Worm (Caenorhabditis elegans) whole organism, young adult: ENCODE measurements around the gene Y46E12BL.2.

Experiments used
- ama-1 ChIP-seq, 3 experiments: fragments of 150-350 bp in 1 of 3; sonication (generic microtip) in 2 of 3; optimal IDR thresholded peaks; 2 replicates each; lab custom pipeline; 2014 to 2018; ENCODE audit warnings: missing biosample characterization in 2 of 3, missing genetic modification characterization in 2 of 3, missing genetic modification reagents in 2 of 3
- dpff-1 ChIP-seq: sonication (generic microtip); optimal IDR thresholded peaks from 2 replicates; lab custom pipeline; 2017; ENCODE audit warnings: mild to moderate bottlenecking, missing genetic modification characterization, missing compliant biosample characterization
- efl-1 ChIP-seq: fragments of 150-350 bp; optimal IDR thresholded peaks from 2 replicates; lab custom pipeline; 2014; ENCODE audit warnings: missing biosample characterization, missing genetic modification reagents, missing genetic modification characterization
- egl-18 ChIP-seq: fragments of 200-800 bp; sonication (Bioruptor generic); IDR thresholded peaks from 2 replicates; pipeline ENCODE4 v1.3.6; 2022; ENCODE audit warnings: missing genetic modification reagents, missing genetic modification characterization, missing compliant biosample characterization
- ets-4 ChIP-seq: fragments of 200-800 bp; sonication (Bioruptor generic); optimal IDR thresholded peaks from 2 replicates; lab custom pipeline; 2018; ENCODE audit warnings: mild to moderate bottlenecking, missing genetic modification characterization, missing compliant biosample characterization
- hlh-12 ChIP-seq: sonication (generic microtip); optimal IDR thresholded peaks from 2 replicates; lab custom pipeline; 2016; ENCODE audit warnings: missing genetic modification characterization, missing compliant biosample characterization
- lir-1 ChIP-seq: fragments of 200-800 bp; sonication (Bioruptor generic); conservative IDR thresholded peaks from 2 replicates; pipeline ENCODE4 v1.3.6; 2022; ENCODE audit warnings: missing genetic modification reagents, missing genetic modification characterization, missing compliant biosample characterization
- madf-3 ChIP-seq: fragments of 200-800 bp; sonication (Bioruptor generic); IDR thresholded peaks from 2 replicates; pipeline ENCODE4 v1.3.6; 2022; ENCODE audit warnings: missing genetic modification reagents, missing genetic modification characterization, missing compliant biosample characterization
- nfya-1 ChIP-seq: sonication (generic microtip); optimal IDR thresholded peaks from 2 replicates; lab custom pipeline; 2017; ENCODE audit warnings: antibody characterized with exemption, missing compliant biosample characterization, missing genetic modification characterization, borderline replicate concordance; ENCODE audit not compliant: insufficient read depth
- pha-4 ChIP-seq: fragments of 150-350 bp; sonication (generic microtip); optimal IDR thresholded peaks from 2 replicates; lab custom pipeline; 2014; ENCODE audit warnings: missing biosample characterization, missing genetic modification reagents, missing genetic modification characterization
- rcor-1 ChIP-seq: fragments of 200-800 bp; sonication (Bioruptor generic); IDR thresholded peaks from 2 replicates; pipeline ENCODE4 v1.3.6; 2022; ENCODE audit warnings: missing genetic modification reagents, missing genetic modification characterization, missing compliant biosample characterization
- unc-130 ChIP-seq: sonication (generic microtip); optimal IDR thresholded peaks from 2 replicates; lab custom pipeline; 2016; ENCODE audit warnings: missing genetic modification reagents, missing genetic modification characterization, missing compliant biosample characterization
- unc-62 ChIP-seq: fragments of 150-350 bp; optimal IDR thresholded peaks from 2 replicates; lab custom pipeline; 2014; ENCODE audit warnings: missing biosample characterization, missing genetic modification reagents, missing genetic modification characterization
- ztf-6 ChIP-seq: fragments of 200-800 bp; sonication (Bioruptor generic); IDR thresholded peaks from 2 replicates; pipeline ENCODE4 v1.3.6; 2022; ENCODE audit warnings: missing genetic modification reagents, missing genetic modification characterization, missing compliant biosample characterization

DNA sequence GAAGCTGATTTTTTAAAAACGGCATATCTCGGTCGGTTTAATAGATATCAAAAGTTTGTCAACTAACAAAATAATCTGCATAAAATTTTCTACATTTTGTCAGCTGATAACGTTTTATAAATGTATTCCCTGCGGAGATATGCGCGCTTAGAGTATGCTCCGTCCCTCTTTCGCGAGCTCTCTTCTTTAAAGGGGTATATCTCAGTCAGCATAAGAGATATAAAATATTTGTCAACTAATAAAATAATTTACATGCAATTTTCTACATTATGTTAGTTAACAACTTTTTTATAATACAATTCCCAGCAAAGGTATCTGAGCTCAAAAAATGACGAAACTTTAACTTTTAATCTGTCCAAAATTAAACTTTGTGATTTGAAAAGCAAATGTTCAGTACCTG is 32.7 kb downstream of the Y46E12BL.2 start:
- no peak for TF ChIP-seq ama-1 (optimal IDR thresholded peaks at IDR 0.05; lab: Kevin White, UChicago)
- TF ChIP-seq ama-1 (GFP tag; optimal IDR thresholded peaks at IDR 0.05; lab: Kevin White, UChicago) = no peak
- TF ChIP-seq dpff-1 = no peak
- no peak for TF ChIP-seq lir-1 (GFP tag; lab: Robert Waterston, UW)
- no peak for TF ChIP-seq efl-1 (GFP tag; lab: Kevin White, UChicago)
- TF ChIP-seq egl-18 (GFP tag; lab: Robert Waterston, UW) = no peak
- TF ChIP-seq ztf-6 (GFP tag; lab: Robert Waterston, UW) = no peak
- TF ChIP-seq unc-130 = no peak
- TF ChIP-seq nfya-1 (tag; lab: Kevin White, UChicago) = no peak
- no peak for TF ChIP-seq unc-62 (GFP tag; lab: Kevin White, UChicago)
- no peak for TF ChIP-seq madf-3 (GFP tag; lab: Robert Waterston, UW)
- no peak for TF ChIP-seq rcor-1 (GFP tag; lab: Robert Waterston, UW)
- no peak for TF ChIP-seq hlh-12 (tag; lab: Kevin White, UChicago)
- TF ChIP-seq ets-4 (GFP tag; lab: Kevin White, UChicago) = no peak
- no peak for TF ChIP-seq pha-4 (tag; lab: Kevin White, UChicago)
